Worm (Caenorhabditis elegans) whole organism, L4 larva: ENCODE results near the gene stn-2.
A peak's percentile ranks its signal among the peaks of the same experiment; 100 is the strongest.

Experiments used
- aha-1 ChIP-seq: fragments of 150-350 bp; peaks from one replicate; lab custom pipeline; 2014; ENCODE audit warnings: missing biosample characterization, missing genetic modification characterization
- daf-8 ChIP-seq: fragments of 200-800 bp; sonication (Bioruptor generic); IDR thresholded peaks from 2 replicates; pipeline ENCODE4 v1.3.6; 2022; ENCODE audit warnings: missing genetic modification characterization, missing compliant biosample characterization
- lin-13 ChIP-seq: fragments of 150-350 bp; optimal IDR thresholded peaks from 2 replicates; lab custom pipeline; 2014; ENCODE audit warnings: missing biosample characterization, missing genetic modification reagents, missing genetic modification characterization
- zag-1 ChIP-seq: fragments of 150-350 bp; optimal IDR thresholded peaks from 2 replicates; lab custom pipeline; 2014; ENCODE audit warnings: missing biosample characterization, missing genetic modification characterization

Gene stn-2

DNA sequence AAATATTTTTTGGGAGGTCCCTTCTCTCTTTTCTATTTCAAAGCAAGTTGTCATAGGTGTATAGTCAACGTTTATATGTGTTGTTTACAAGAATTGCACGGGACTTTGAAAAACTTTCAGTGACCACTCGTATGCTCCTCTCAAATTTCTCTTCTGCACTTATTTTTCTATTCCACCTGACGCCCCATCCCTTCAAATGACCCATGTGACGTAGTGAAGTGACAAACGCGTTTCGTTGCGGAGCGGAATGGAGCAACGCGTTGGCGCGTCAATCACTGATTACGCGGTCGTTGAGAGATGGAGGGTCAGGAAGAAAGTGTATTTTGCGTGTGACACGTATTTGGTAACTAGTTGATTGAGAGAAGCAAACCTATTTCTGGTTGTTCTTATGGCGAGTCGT is 44.4 kb downstream of the stn-2 start (continued):
- no peak for TF ChIP-seq daf-8 (GFP tag; lab: Robert Waterston, UW)
- TF ChIP-seq zag-1 (tag; lab: Kevin White, UChicago): no peak

DNA sequence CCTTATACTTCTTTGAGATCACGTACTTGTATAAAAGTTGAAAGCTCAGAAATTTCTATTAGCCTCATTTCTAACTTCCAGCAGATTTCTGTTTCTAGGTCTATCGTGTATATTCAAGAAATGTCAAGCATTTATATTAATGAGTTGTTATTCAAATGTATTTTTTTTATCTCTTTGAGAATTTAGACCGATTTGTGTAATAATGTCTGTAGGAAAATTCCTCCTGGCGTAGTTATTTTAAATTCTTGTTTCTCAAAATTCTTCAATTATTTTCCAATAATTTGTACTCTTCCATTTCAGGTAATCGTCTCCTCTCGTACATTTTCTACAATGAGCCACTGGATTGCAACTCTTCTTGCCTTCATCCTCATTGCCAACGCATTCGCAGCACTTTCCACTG is 53.1 kb downstream of the stn-2 start, which contains the start of gene nlp-61:
TSS of gene nlp-61 (plus strand) at position 301 of the 400 bp plus-strand sequence.
- TF ChIP-seq aha-1 (tag; lab: Kevin White, UChicago) (peak; percentile 76), lin-13 (GFP tag; lab: Kevin White, UChicago) (no peak)
